Fruit fly (Drosophila melanogaster): ENCODE results near the gene Arpc4.

Gene Arpc4

dm6 chr2L:6124815-6125214 is at the start of gene Arpc4:
Arpc4 (plus strand) TSS chr2L:6125132.
- TF ChIP-seq Myc (optimal IDR thresholded peaks at IDR 0.05) (no peak), psq (optimal IDR thresholded peaks at IDR 0.05) (no peak), insv (optimal IDR thresholded peaks at IDR 0.05) (no peak), ttk (optimal IDR thresholded peaks at IDR 0.05) (no peak), Sin3A (optimal IDR thresholded peaks at IDR 0.05) (no peak), h (optimal IDR thresholded peaks at IDR 0.05) (no peak)

DNA sequence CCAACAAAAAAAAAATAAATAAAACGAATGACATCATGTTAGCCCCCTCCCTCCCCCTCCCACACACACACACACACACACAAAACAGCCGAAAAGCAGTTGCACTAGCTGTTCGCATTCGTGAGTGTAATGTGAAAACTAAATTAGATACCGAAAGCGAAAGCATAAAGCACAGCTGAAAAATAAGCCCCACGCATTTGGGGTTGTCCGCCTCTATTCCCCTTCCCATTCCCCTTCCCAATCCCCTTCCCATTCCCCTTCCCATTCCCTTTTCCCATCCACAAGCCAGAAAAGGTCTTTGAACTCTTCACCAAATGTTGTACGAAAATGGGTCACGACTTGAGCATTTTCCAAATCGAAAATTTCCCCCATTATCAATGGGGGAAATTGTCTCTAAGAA is 49.6 kb upstream of the Arpc4 start:
- TF ChIP-seq Myc (optimal IDR thresholded peaks at IDR 0.05) (no peak), Sin3A (optimal IDR thresholded peaks at IDR 0.05) (no peak), psq (optimal IDR thresholded peaks at IDR 0.05) (no peak), ttk (optimal IDR thresholded peaks at IDR 0.05) (no peak), insv (optimal IDR thresholded peaks at IDR 0.05) (no peak), h (optimal IDR thresholded peaks at IDR 0.05) (no peak)

DNA sequence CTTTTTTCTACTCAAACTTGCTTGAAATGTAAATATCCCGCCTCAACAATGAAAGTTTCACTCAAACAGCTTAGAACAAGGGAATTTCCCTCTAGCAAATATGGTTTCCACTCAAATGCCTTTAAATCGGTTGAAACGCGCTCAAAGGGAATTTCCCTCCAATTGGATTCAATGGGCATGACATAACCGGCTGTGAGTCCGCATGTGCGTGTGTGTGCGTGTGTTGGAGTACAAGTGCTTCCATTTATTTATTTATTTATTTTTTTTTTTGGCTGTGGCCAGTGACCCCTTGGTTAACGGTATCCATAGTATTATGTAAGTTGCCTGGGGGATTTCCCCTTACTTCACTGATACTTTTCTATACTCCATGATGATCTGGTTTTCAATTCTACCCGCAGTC is 48.8 kb upstream of the Arpc4 start:
- no peak for TF ChIP-seq Sin3A (optimal IDR thresholded peaks at IDR 0.05)
- TF ChIP-seq h (optimal IDR thresholded peaks at IDR 0.05) = no peak
- TF ChIP-seq ttk (optimal IDR thresholded peaks at IDR 0.05) = no peak
- no peak for TF ChIP-seq psq (optimal IDR thresholded peaks at IDR 0.05)
- TF ChIP-seq Myc (optimal IDR thresholded peaks at IDR 0.05) = no peak
- TF ChIP-seq insv (optimal IDR thresholded peaks at IDR 0.05) = no peak

dm6 chr2L:6076829-6077364 is 48.0 kb upstream of the Arpc4 start:
- TF ChIP-seq psq (optimal IDR thresholded peaks at IDR 0.05) (no peak), h (optimal IDR thresholded peaks at IDR 0.05) (no peak), Sin3A (optimal IDR thresholded peaks at IDR 0.05) (no peak), ttk (optimal IDR thresholded peaks at IDR 0.05) (no peak), Myc (optimal IDR thresholded peaks at IDR 0.05) (no peak), insv (optimal IDR thresholded peaks at IDR 0.05) (no peak)

dm6 chr2L:6077632-6078031 is 47.3 kb upstream of the Arpc4 start:
- TF ChIP-seq Sin3A (optimal IDR thresholded peaks at IDR 0.05) = no peak
- no peak for TF ChIP-seq psq (optimal IDR thresholded peaks at IDR 0.05)
- TF ChIP-seq h (optimal IDR thresholded peaks at IDR 0.05) = no peak
- TF ChIP-seq ttk (optimal IDR thresholded peaks at IDR 0.05) = no peak
- TF ChIP-seq Myc (optimal IDR thresholded peaks at IDR 0.05) = no peak
- TF ChIP-seq insv (optimal IDR thresholded peaks at IDR 0.05) = no peak

- TF ChIP-seq insv (optimal IDR thresholded peaks at IDR 0.05) = no peak
Observed at dm6 chr2L:6078757-6079351, 46.1 kb upstream of the Arpc4 start.

dm6 chr2L:6080329-6080728 is 44.6 kb upstream of the Arpc4 start:
- TF ChIP-seq insv (optimal IDR thresholded peaks at IDR 0.05) (no peak), h (optimal IDR thresholded peaks at IDR 0.05) (no peak), Sin3A (optimal IDR thresholded peaks at IDR 0.05) (no peak), ttk (optimal IDR thresholded peaks at IDR 0.05) (no peak)

DNA sequence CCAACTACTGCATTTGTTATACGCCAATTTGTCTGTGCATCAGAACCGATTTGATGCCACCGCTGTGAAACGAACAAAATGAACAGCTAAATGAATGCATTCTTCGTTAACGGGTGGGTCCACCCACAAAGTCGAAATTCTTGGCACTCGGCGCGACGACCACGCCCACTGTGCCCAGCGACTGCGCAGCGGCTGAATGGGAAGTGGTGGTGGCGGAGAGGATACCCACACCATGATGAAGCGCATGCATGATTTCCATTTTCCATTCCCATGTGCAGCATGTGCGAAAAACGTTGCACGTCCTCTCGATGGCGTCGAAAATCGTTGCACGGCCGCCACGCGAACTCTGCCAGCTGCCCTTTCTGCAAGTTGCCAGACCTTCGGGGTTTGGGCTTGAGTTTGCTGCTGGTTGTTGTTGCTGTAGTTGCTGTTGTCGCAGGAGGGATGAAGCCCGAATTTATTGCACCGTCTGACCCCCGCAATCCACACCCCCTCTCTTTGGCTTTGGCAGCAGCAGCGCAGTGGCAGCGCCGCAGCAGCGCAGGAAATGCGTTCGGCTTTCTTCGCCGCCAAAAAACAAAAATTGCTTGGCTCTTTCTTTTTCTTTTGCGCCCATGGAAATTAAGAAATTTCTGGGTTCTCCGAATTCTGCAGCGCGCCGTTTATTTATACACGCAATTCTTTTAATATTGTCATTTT is 43.6 kb upstream of the Arpc4 start:
- TF ChIP-seq h (optimal IDR thresholded peaks at IDR 0.05) (no peak), ttk (optimal IDR thresholded peaks at IDR 0.05) (no peak), Myc (optimal IDR thresholded peaks at IDR 0.05) (no peak), psq (optimal IDR thresholded peaks at IDR 0.05) (no peak), insv (optimal IDR thresholded peaks at IDR 0.05) (no peak), Sin3A (optimal IDR thresholded peaks at IDR 0.05) (no peak)

DNA sequence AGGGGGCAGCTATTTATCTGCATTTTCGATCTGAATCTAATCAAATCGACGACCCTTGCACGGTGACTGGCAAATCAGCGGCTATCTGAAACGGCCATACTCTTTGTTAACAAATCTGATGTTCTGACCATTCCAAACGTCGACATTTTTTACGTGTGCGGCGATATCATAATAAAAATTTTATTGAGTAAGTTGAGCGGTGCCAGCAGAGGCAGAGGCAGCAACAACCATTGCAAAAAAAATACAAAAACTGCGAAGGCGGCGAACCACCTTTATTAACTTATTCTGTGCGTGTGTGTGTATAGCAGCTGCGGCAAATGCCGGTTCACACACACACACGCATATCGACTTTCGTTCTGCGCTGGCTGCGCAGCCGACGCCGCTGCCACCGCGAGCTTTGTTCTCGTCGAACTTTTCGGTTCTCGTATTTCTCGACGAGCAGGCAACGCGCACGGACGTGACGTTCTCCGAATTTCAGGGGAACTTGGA is 42.7 kb upstream of the Arpc4 start, which contains the start of gene Kr-h1:
Gene Kr-h1, plus strand, starts transcription at position 447 of the 489 bp plus-strand sequence.
- TF ChIP-seq ttk (optimal IDR thresholded peaks at IDR 0.05) (no peak), insv (optimal IDR thresholded peaks at IDR 0.05) (no peak), psq (optimal IDR thresholded peaks at IDR 0.05) (no peak), Myc (optimal IDR thresholded peaks at IDR 0.05) (no peak), h (optimal IDR thresholded peaks at IDR 0.05) (no peak), Sin3A (optimal IDR thresholded peaks at IDR 0.05) (no peak)

DNA sequence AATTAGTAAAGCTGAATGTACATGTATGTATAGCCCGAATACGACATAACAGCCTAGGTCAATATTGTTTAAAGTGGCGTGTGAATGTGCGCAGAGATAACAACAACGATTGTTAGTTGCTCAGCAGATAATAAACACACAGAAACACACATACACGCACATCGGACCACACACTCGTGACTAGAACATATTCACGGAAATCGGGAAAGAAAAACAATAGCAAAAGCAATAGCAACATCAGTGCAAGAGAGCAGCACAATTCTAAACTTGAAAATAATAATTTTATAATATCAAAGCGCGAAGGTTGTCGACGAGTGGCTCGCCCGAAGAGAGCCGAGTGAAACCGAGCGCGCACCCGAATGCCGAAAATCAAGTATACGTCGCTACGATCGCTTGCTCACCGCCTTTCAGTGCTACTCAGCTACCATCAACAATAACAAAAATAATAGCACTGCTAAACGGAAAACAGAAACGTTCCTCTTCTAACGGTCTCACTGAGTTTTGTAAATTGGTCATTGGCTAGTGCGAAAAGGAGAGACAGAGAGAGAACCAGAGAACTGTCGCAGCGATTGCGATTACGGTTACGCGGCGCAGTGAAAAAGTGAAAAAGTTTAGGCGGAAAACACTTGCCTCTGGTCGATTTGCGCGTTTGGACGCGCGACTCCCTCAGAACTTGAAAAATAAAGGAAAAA is 41.9 kb upstream of the Arpc4 start:
- TF ChIP-seq h (optimal IDR thresholded peaks at IDR 0.05) (no peak), ttk (optimal IDR thresholded peaks at IDR 0.05) (no peak), psq (optimal IDR thresholded peaks at IDR 0.05) (no peak)

- no peak for TF ChIP-seq ttk (optimal IDR thresholded peaks at IDR 0.05)
- no peak for TF ChIP-seq insv (optimal IDR thresholded peaks at IDR 0.05)
- TF ChIP-seq h (optimal IDR thresholded peaks at IDR 0.05) = no peak
- TF ChIP-seq Sin3A (optimal IDR thresholded peaks at IDR 0.05) = no peak
- TF ChIP-seq Myc (optimal IDR thresholded peaks at IDR 0.05) = no peak
- no peak for TF ChIP-seq psq (optimal IDR thresholded peaks at IDR 0.05)
Observed at dm6 chr2L:6084694-6085093, 40.2 kb upstream of the Arpc4 start.

- no peak for TF ChIP-seq h (optimal IDR thresholded peaks at IDR 0.05)
- TF ChIP-seq insv (optimal IDR thresholded peaks at IDR 0.05) = no peak
- TF ChIP-seq ttk (optimal IDR thresholded peaks at IDR 0.05) = no peak
- TF ChIP-seq Sin3A (optimal IDR thresholded peaks at IDR 0.05) = no peak
- TF ChIP-seq Myc (optimal IDR thresholded peaks at IDR 0.05) = no peak
- no peak for TF ChIP-seq psq (optimal IDR thresholded peaks at IDR 0.05)
Observed at dm6 chr2L:6085733-6086317, 39.1 kb upstream of the Arpc4 start.

Measured in Kc167 (cell line).